Fruit fly (Drosophila melanogaster): ENCODE data around the gene Pcyt2.
A peak's percentile ranks its signal among the peaks of the same experiment; 100 is the strongest.

Pcyt2 gene

DNA sequence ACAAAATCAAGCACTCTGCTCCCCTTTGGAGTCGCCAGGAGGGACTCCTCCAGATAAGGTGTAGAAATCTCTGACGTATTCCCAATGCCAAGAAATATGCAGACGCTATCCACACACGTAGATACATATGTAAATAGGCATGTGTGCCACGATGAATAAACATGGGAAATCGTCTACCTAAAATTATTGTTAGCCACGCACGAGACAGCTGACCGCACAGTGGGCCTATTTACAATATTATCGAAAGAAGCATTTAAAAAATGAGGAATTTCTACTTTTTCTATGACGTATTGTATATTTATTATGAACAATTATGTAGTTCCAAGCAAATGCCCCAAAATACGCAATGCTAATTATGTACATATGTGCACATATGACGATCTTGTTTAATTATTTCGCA, 4.1 kb upstream of the Pcyt2 start (continued):
- TF ChIP-seq sc (optimal IDR thresholded peaks at IDR 0.05) (no peak), sc (GFP tag; optimal IDR thresholded peaks at IDR 0.05) (no peak), CG15514 (GFP tag; optimal IDR thresholded peaks at IDR 0.05) (no peak), unc-4 (GFP tag; IDR thresholded peaks at IDR 0.05; ENCODE audit: partially characterized antibody) (no peak), CG17802 (tag; optimal IDR thresholded peaks at IDR 0.05) (no peak), TFAM (GFP tag; optimal IDR thresholded peaks at IDR 0.05) (no peak), onecut (GFP tag; IDR thresholded peaks at IDR 0.05) (no peak), CG13123 (GFP tag; optimal IDR thresholded peaks at IDR 0.05) (no peak), ash1 (GFP tag; optimal IDR thresholded peaks at IDR 0.05) (no peak), CG10147 (GFP tag; optimal IDR thresholded peaks at IDR 0.05) (no peak), CG9215 (GFP tag; IDR thresholded peaks at IDR 0.05) (peak; percentile 30; the same call in 1 of the 2 replicates), CG6254 (GFP tag; optimal IDR thresholded peaks at IDR 0.05) (no peak), sqz (GFP tag; optimal IDR thresholded peaks at IDR 0.05) (no peak), Mes4 (GFP tag; optimal IDR thresholded peaks at IDR 0.05) (no peak), abd-A (tag; optimal IDR thresholded peaks at IDR 0.05) (no peak), CG1832 (GFP tag; optimal IDR thresholded peaks at IDR 0.05) (no peak), E2f2 (GFP tag; IDR thresholded peaks at IDR 0.05) (0 out of 2 replicates have a peak, but pooled peaks have one; percentile 7), repo (GFP tag; optimal IDR thresholded peaks at IDR 0.05) (no peak), Taf1 (GFP tag; IDR thresholded peaks at IDR 0.05) (0 out of 2 replicates have a peak, but pooled peaks have one; percentile 8), bab2 (GFP tag; optimal IDR thresholded peaks at IDR 0.05) (peak; percentile 20), oc (tag; optimal IDR thresholded peaks at IDR 0.05) (no peak), stwl (tag; optimal IDR thresholded peaks at IDR 0.05) (no peak), org-1 (GFP tag; optimal IDR thresholded peaks at IDR 0.05) (no peak), Adf1 (GFP tag; IDR thresholded peaks at IDR 0.05) (no peak), psq (GFP tag; optimal IDR thresholded peaks at IDR 0.05) (no peak), vfl (GFP tag; optimal IDR thresholded peaks at IDR 0.05) (no peak), CG10366 (GFP tag; IDR thresholded peaks at IDR 0.05) (peak; percentile 25), CG12236 (GFP tag; optimal IDR thresholded peaks at IDR 0.05) (no peak), ro (GFP tag; IDR thresholded peaks at IDR 0.05) (no peak), CG42726 (GFP tag; IDR thresholded peaks at IDR 0.05; ENCODE audit: partially characterized antibody) (no peak), CG15479 (GFP tag; optimal IDR thresholded peaks at IDR 0.05) (no peak), ranshi (GFP tag; IDR thresholded peaks at IDR 0.05) (peak; percentile 36; the same call in 1 of the 2 replicates), Hey (tag; optimal IDR thresholded peaks at IDR 0.05) (no peak), CG8765 (GFP tag; IDR thresholded peaks at IDR 0.05) (no peak), CG1647 (GFP tag; optimal IDR thresholded peaks at IDR 0.05) (peak; percentile 43), CG9727 (GFP tag; optimal IDR thresholded peaks at IDR 0.05) (no peak), yki (optimal IDR thresholded peaks at IDR 0.05) (no peak), Gsc (GFP tag; IDR thresholded peaks at IDR 0.05) (no peak), Drgx (GFP tag; IDR thresholded peaks at IDR 0.05) (no peak), cas (GFP tag; IDR thresholded peaks at IDR 0.05) (no peak), lov (optimal IDR thresholded peaks at IDR 0.05) (no peak), lov (GFP tag; IDR thresholded peaks at IDR 0.05) (no peak), kni (GFP tag; optimal IDR thresholded peaks at IDR 0.05) (peak; percentile 68), fd3F (GFP tag; optimal IDR thresholded peaks at IDR 0.05) (peak; percentile 10), Sry-δ (GFP tag; optimal IDR thresholded peaks at IDR 0.05) (no peak), MTF-1 (GFP tag; optimal IDR thresholded peaks at IDR 0.05; ENCODE audit: borderline replicate concordance) (no peak), CG12299 (tag; optimal IDR thresholded peaks at IDR 0.05) (no peak), so (GFP tag; IDR thresholded peaks at IDR 0.05) (no peak), fd64A (GFP tag; optimal IDR thresholded peaks at IDR 0.05) (no peak), row (GFP tag; IDR thresholded peaks at IDR 0.05) (peak; percentile 54), Fer1 (GFP tag; optimal IDR thresholded peaks at IDR 0.05) (no peak), kay (GFP tag; optimal IDR thresholded peaks at IDR 0.05) (peak; percentile 19), tap (tag; optimal IDR thresholded peaks at IDR 0.05) (no peak)

Data from whole organism, embryonic.